Worm (Caenorhabditis elegans) whole organism, L1 larva: ENCODE results near the gene T02H6.7.

ENCODE experiments used
- C04F5.9 ChIP-seq: sonication (generic microtip); optimal IDR thresholded peaks from 2 replicates; lab custom pipeline; 2016; ENCODE audit warnings: missing genetic modification characterization, missing compliant biosample characterization
- C34B4.2 ChIP-seq: sonication (generic microtip); optimal IDR thresholded peaks from 2 replicates; lab custom pipeline; 2017; ENCODE audit warnings: mild to moderate bottlenecking, missing genetic modification characterization, missing compliant biosample characterization
- ama-1 ChIP-seq: fragments of 150-350 bp; optimal IDR thresholded peaks from 2 replicates; lab custom pipeline; 2014
- ceh-82 ChIP-seq, 3 experiments: fragments of 150-350 bp in 1 of 3; sonication (generic microtip) in 2 of 3; optimal IDR thresholded peaks; 2 replicates each; lab custom pipeline; 2014 to 2017; ENCODE audit warnings: missing biosample characterization in 3 of 3, missing genetic modification characterization in 3 of 3
- lin-14 ChIP-seq: fragments of 200-800 bp; sonication (Bioruptor generic); optimal IDR thresholded peaks from 2 replicates; lab custom pipeline; 2018; ENCODE audit warnings: mild to moderate bottlenecking, missing genetic modification characterization, moderate library complexity, missing compliant biosample characterization
- nhr-76 ChIP-seq: sonication (generic microtip); optimal IDR thresholded peaks from 2 replicates; lab custom pipeline; 2017; ENCODE audit warnings: missing biosample characterization, missing genetic modification characterization
- nhr-77 ChIP-seq: fragments of 150-350 bp; optimal IDR thresholded peaks from 2 replicates; lab custom pipeline; 2014; ENCODE audit warnings: missing biosample characterization, missing genetic modification characterization
- pag-3 ChIP-seq: sonication (generic microtip); optimal IDR thresholded peaks from 2 replicates; lab custom pipeline; 2017; ENCODE audit warnings: missing genetic modification characterization, mild to moderate bottlenecking, missing compliant biosample characterization, antibody characterized with exemption, borderline replicate concordance; ENCODE audit not compliant: insufficient read depth
- unc-62 ChIP-seq: fragments of 150-350 bp; optimal IDR thresholded peaks from 2 replicates; lab custom pipeline; 2014; ENCODE audit warnings: missing biosample characterization, missing genetic modification reagents, missing genetic modification characterization
- unc-86 ChIP-seq: sonication (generic microtip); optimal IDR thresholded peaks from 2 replicates; lab custom pipeline; 2016; ENCODE audit warnings: missing genetic modification characterization, missing compliant biosample characterization

DNA sequence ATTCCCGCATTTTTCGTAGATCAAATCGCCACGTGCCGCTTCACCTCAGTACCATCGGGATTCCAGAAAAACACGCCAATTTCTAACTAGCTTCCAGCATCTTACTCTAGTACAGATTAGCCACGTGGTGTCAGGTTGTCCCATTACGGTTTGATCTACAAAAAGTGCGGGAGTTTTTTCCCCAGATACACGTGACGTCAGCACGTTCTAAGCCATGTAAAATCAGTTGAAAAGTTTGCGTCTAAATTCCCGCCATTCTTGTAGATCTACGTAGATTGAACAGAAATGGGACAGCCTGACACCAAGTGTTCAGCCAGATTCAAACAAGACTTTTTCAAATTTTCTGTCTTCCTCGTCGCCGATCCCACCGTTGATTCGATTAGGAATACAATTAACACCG lies 3.8 kb upstream of the T02H6.7 start, which contains the start of gene T02H6.9:
- no peak for TF ChIP-seq unc-86 (tag; lab: Kevin White, UChicago)
- TF ChIP-seq unc-62, result no peak
- TF ChIP-seq ama-1 (lab: Kevin White, UChicago), result no peak
- no peak for TF ChIP-seq nhr-76 (tag; lab: Kevin White, UChicago)
- no peak for TF ChIP-seq pag-3
- no peak for TF ChIP-seq nhr-77
- no peak for TF ChIP-seq C04F5.9
- TF ChIP-seq lin-14, result no peak
- no peak for TF ChIP-seq C34B4.2
- TF ChIP-seq ceh-82 (tag; optimal IDR thresholded peaks at IDR 0.05; lab: Kevin White, UChicago), result no peak
